Worm (Caenorhabditis elegans) whole organism, dauer: ENCODE measurements around the gene cyp-33C8.

Experiments used
- unc-62 ChIP-seq: sonication (generic microtip); optimal IDR thresholded peaks from 2 replicates; lab custom pipeline; 2017; ENCODE audit warnings: missing biosample characterization, missing genetic modification reagents, missing genetic modification characterization

The cyp-33C8 gene

ce11 chrV:3803343-3803742 is at the start of gene cyp-33C8:
Gene cyp-33C8 (minus strand): TSS chrV:3803542.
- no peak for TF ChIP-seq unc-62 (GFP tag; lab: Kevin White, UChicago)

ce11 chrV:3851760-3852159 is 48.4 kb upstream of the cyp-33C8 start:
- no peak for TF ChIP-seq unc-62 (GFP tag; lab: Kevin White, UChicago)

- TF ChIP-seq unc-62 (GFP tag; lab: Kevin White, UChicago): no peak
These were observed 43.9 kb upstream of the cyp-33C8 start, which contains the start of gene nhr-185 for ce11 chrV:3847268-3847667. Gene nhr-185 (minus strand): TSS chrV:3847368.

- no peak for TF ChIP-seq unc-62 (GFP tag; lab: Kevin White, UChicago)
These were observed 40.6 kb upstream of the cyp-33C8 start, which contains the start of gene ugt-32 for ce11 chrV:3843926-3844325. Gene ugt-32 (minus strand): TSS chrV:3844007.

ce11 chrV:3841462-3841861 is 38.1 kb upstream of the cyp-33C8 start:
- no peak for TF ChIP-seq unc-62 (GFP tag; lab: Kevin White, UChicago)

- TF ChIP-seq unc-62 (GFP tag; lab: Kevin White, UChicago): no peak
These were observed 29.3 kb upstream of the cyp-33C8 start for ce11 chrV:3832661-3833060.

- TF ChIP-seq unc-62 (GFP tag; lab: Kevin White, UChicago): no peak
These were observed 28.8 kb upstream of the cyp-33C8 start for ce11 chrV:3832103-3832502.

- no peak for TF ChIP-seq unc-62 (GFP tag; lab: Kevin White, UChicago)
These were observed 28.3 kb upstream of the cyp-33C8 start, which contains the start of gene H10D18.5 for ce11 chrV:3831616-3832015. Gene H10D18.5 (minus strand): TSS chrV:3831716.

- no peak for TF ChIP-seq unc-62 (GFP tag; lab: Kevin White, UChicago)
These were observed 21.8 kb upstream of the cyp-33C8 start for ce11 chrV:3825190-3825589.

ce11 chrV:3820875-3821274 is 17.5 kb upstream of the cyp-33C8 start:
- TF ChIP-seq unc-62 (GFP tag; lab: Kevin White, UChicago): no peak

- no peak for TF ChIP-seq unc-62 (GFP tag; lab: Kevin White, UChicago)
These were observed 11.6 kb upstream of the cyp-33C8 start, which contains the start of gene H10D18.1 for ce11 chrV:3814938-3815337. Gene H10D18.1 (plus strand): TSS chrV:3815214.

- no peak for TF ChIP-seq unc-62 (GFP tag; lab: Kevin White, UChicago)
These were observed 10.7 kb upstream of the cyp-33C8 start for ce11 chrV:3814009-3814408.

- TF ChIP-seq unc-62 (GFP tag; lab: Kevin White, UChicago): no peak
These were observed 8.9 kb upstream of the cyp-33C8 start, which contains the start of gene scl-12 for ce11 chrV:3812291-3812690. Gene scl-12 (plus strand): TSS chrV:3812591.

ce11 chrV:3811541-3811940 is 8.2 kb upstream of the cyp-33C8 start, which contains the start of gene scl-13:
Gene scl-13 (minus strand): TSS chrV:3811641.
- no peak for TF ChIP-seq unc-62 (GFP tag; lab: Kevin White, UChicago)

ce11 chrV:3810035-3810434 is 6.7 kb upstream of the cyp-33C8 start:
- TF ChIP-seq unc-62 (GFP tag; lab: Kevin White, UChicago): no peak

- no peak for TF ChIP-seq unc-62 (GFP tag; lab: Kevin White, UChicago)
These were observed 5.0 kb upstream of the cyp-33C8 start, which contains the start of gene srw-6 for ce11 chrV:3808336-3808735. Gene srw-6 (plus strand): TSS chrV:3808636.

- no peak for TF ChIP-seq unc-62 (GFP tag; lab: Kevin White, UChicago)
These were observed 4.5 kb upstream of the cyp-33C8 start for ce11 chrV:3807846-3808245.
